Worm (Caenorhabditis elegans) whole organism, L1 larva: ENCODE data around the gene pho-1.

ENCODE experiments used
- C04F5.9 ChIP-seq: sonication (generic microtip); optimal IDR thresholded peaks from 2 replicates; lab custom pipeline; 2016; ENCODE audit warnings: missing genetic modification characterization, missing compliant biosample characterization
- C16A3.4 ChIP-seq: fragments of 150-350 bp; optimal IDR thresholded peaks from 2 replicates; lab custom pipeline; 2014; ENCODE audit warnings: missing biosample characterization, missing genetic modification characterization
- Y116A8C.19 ChIP-seq: sonication (generic microtip); optimal IDR thresholded peaks from 2 replicates; lab custom pipeline; 2016; ENCODE audit warnings: missing compliant biosample characterization, missing genetic modification characterization, borderline replicate concordance
- aly-2 ChIP-seq: fragments of 150-350 bp; optimal IDR thresholded peaks from 2 replicates; lab custom pipeline; 2014; ENCODE audit warnings: missing biosample characterization, missing genetic modification characterization
- ama-1 ChIP-seq: fragments of 150-350 bp; optimal IDR thresholded peaks from 2 replicates; lab custom pipeline; 2014
- blmp-1 ChIP-seq: fragments of 150-350 bp; optimal IDR thresholded peaks from 2 replicates; lab custom pipeline; 2014; ENCODE audit warnings: missing biosample characterization, missing genetic modification characterization
- ceh-88 ChIP-seq: fragments of 200-800 bp; sonication (Bioruptor generic); IDR thresholded peaks from 2 replicates; pipeline ENCODE4 v1.3.6; 2022; ENCODE audit warnings: missing genetic modification characterization, missing compliant biosample characterization
- ceh-90 ChIP-seq: sonication (generic microtip); optimal IDR thresholded peaks from 2 replicates; lab custom pipeline; 2016; ENCODE audit warnings: missing genetic modification characterization, missing compliant biosample characterization
- ces-1 ChIP-seq: fragments of 150-350 bp; optimal IDR thresholded peaks from 2 replicates; lab custom pipeline; 2014; ENCODE audit warnings: missing biosample characterization, missing genetic modification reagents, missing genetic modification characterization
- dpl-1 ChIP-seq, 3 experiments: fragments of 150-350 bp in 2 of 3; sonication (generic microtip) in 1 of 3; optimal IDR thresholded peaks; 2 replicates each; lab custom pipeline; 2014 to 2017; ENCODE audit warnings: missing biosample characterization in 3 of 3, missing genetic modification characterization in 3 of 3, missing genetic modification reagents in 3 of 3
- dsc-1 ChIP-seq: sonication (generic microtip); optimal IDR thresholded peaks from 2 replicates; lab custom pipeline; 2016; ENCODE audit warnings: mild to moderate bottlenecking, missing genetic modification characterization, missing compliant biosample characterization
- efl-1 ChIP-seq, 4 experiments: fragments of 150-350 bp; optimal IDR thresholded peaks in 3 of 4; peaks in 1 of 4; 1 replicate in 1 of 4; 2 replicates in 3 of 4; lab custom pipeline; 2014; ENCODE audit warnings: missing biosample characterization in 2 of 4, missing genetic modification characterization in 2 of 4, missing genetic modification reagents in 2 of 4
- efl-3 ChIP-seq: fragments of 200-800 bp; sonication (Bioruptor generic); optimal IDR thresholded peaks from 2 replicates; lab custom pipeline; 2018; ENCODE audit warnings: mild to moderate bottlenecking, missing genetic modification characterization, missing compliant biosample characterization
- elt-2 ChIP-seq: sonication (generic microtip); optimal IDR thresholded peaks from 2 replicates; lab custom pipeline; 2016; ENCODE audit warnings: missing genetic modification characterization, mild to moderate bottlenecking, inconsistent platforms, missing compliant biosample characterization, missing genetic modification reagents
- elt-3 ChIP-seq, 6 experiments: fragments of 150-350 bp in 1 of 6; sonication (generic microtip); optimal IDR thresholded peaks; 2 replicates each; lab custom pipeline; 2017 to 2018; ENCODE audit warnings: missing biosample characterization in 6 of 6, missing genetic modification characterization in 6 of 6, inconsistent platforms in 1 of 6
- ets-5 ChIP-seq: fragments of 200-800 bp; sonication (Bioruptor generic); IDR thresholded peaks from 2 replicates; pipeline ENCODE4 v1.3.6; 2022; ENCODE audit warnings: missing genetic modification characterization, missing compliant biosample characterization
- fos-1 ChIP-seq: fragments of 150-350 bp; optimal IDR thresholded peaks from 2 replicates; lab custom pipeline; 2014; ENCODE audit warnings: missing biosample characterization, missing genetic modification characterization
- grh-1 ChIP-seq: fragments of 200-800 bp; sonication (Bioruptor generic); IDR thresholded peaks from 2 replicates; pipeline ENCODE4 v1.3.6; 2022; ENCODE audit warnings: missing genetic modification reagents, missing genetic modification characterization, missing compliant biosample characterization
- hlh-4 ChIP-seq: sonication (generic microtip); optimal IDR thresholded peaks from 2 replicates; lab custom pipeline; 2016; ENCODE audit warnings: mild to moderate bottlenecking, missing genetic modification characterization, missing compliant biosample characterization
- hpl-2 ChIP-seq: fragments of 150-350 bp; optimal IDR thresholded peaks from 2 replicates; lab custom pipeline; 2014; ENCODE audit warnings: missing biosample characterization, missing genetic modification reagents, missing genetic modification characterization
- isw-1 ChIP-seq: fragments of 200-800 bp; sonication (Bioruptor generic); IDR thresholded peaks from 2 replicates; pipeline ENCODE4 v1.3.6; 2022; ENCODE audit warnings: missing genetic modification characterization, missing compliant biosample characterization
- jun-1 ChIP-seq: fragments of 150-350 bp; optimal IDR thresholded peaks from 2 replicates; lab custom pipeline; 2014; ENCODE audit warnings: missing biosample characterization, missing genetic modification reagents, missing genetic modification characterization
- lin-14 ChIP-seq: fragments of 200-800 bp; sonication (Bioruptor generic); optimal IDR thresholded peaks from 2 replicates; lab custom pipeline; 2018; ENCODE audit warnings: mild to moderate bottlenecking, missing genetic modification characterization, moderate library complexity, missing compliant biosample characterization
- lin-15B ChIP-seq: fragments of 150-350 bp; sonication (generic microtip); optimal IDR thresholded peaks from 3 replicates; lab custom pipeline; 2014; ENCODE audit warnings: missing biosample characterization, missing genetic modification characterization
- lin-35 ChIP-seq, 2 experiments: fragments of 150-350 bp; optimal IDR thresholded peaks; 2 replicates each; lab custom pipeline; 2014; ENCODE audit warnings: missing biosample characterization in 2 of 2, missing genetic modification characterization in 2 of 2, missing genetic modification reagents in 2 of 2
- lsy-2 ChIP-seq, 2 experiments: fragments of 150-350 bp; optimal IDR thresholded peaks; 2 replicates each; lab custom pipeline; 2014; ENCODE audit warnings: missing biosample characterization in 2 of 2, missing genetic modification characterization in 2 of 2
- mab-9 ChIP-seq: fragments of 200-800 bp; sonication (Bioruptor generic); IDR thresholded peaks from 2 replicates; pipeline ENCODE4 v1.3.6; 2022; ENCODE audit warnings: missing genetic modification reagents, missing genetic modification characterization, missing compliant biosample characterization
- mdl-1 ChIP-seq, 2 experiments: fragments of 150-350 bp; optimal IDR thresholded peaks; 2 replicates each; lab custom pipeline; 2014 to 2017; ENCODE audit warnings: missing biosample characterization in 2 of 2, missing genetic modification characterization in 2 of 2, inconsistent platforms in 1 of 2
- mep-1 ChIP-seq: fragments of 150-350 bp; optimal IDR thresholded peaks from 2 replicates; lab custom pipeline; 2014; ENCODE audit warnings: missing biosample characterization, missing genetic modification characterization
- nhr-19 ChIP-seq: fragments of 200-800 bp; sonication (Bioruptor generic); conservative IDR thresholded peaks from 2 replicates; pipeline ENCODE4 v1.3.6; 2022; ENCODE audit warnings: missing genetic modification characterization, missing compliant biosample characterization
- nhr-20 ChIP-seq: sonication (generic microtip); optimal IDR thresholded peaks from 2 replicates; lab custom pipeline; 2016; ENCODE audit warnings: mild to moderate bottlenecking, missing genetic modification characterization, missing compliant biosample characterization
- nhr-28 ChIP-seq: fragments of 150-350 bp; optimal IDR thresholded peaks from 2 replicates; lab custom pipeline; 2014; ENCODE audit warnings: missing biosample characterization, missing genetic modification characterization
- nhr-47 ChIP-seq: sonication (generic microtip); optimal IDR thresholded peaks from 2 replicates; lab custom pipeline; 2016; ENCODE audit warnings: mild to moderate bottlenecking, missing genetic modification characterization, moderate library complexity, missing compliant biosample characterization
- nhr-71 ChIP-seq: sonication (generic microtip); optimal IDR thresholded peaks from 2 replicates; lab custom pipeline; 2016; ENCODE audit warnings: mild to moderate bottlenecking, missing genetic modification characterization, moderate library complexity, missing compliant biosample characterization
- nhr-76 ChIP-seq: sonication (generic microtip); optimal IDR thresholded peaks from 2 replicates; lab custom pipeline; 2017; ENCODE audit warnings: missing biosample characterization, missing genetic modification characterization
- nhr-84 ChIP-seq: sonication (generic microtip); optimal IDR thresholded peaks from 2 replicates; lab custom pipeline; 2017; ENCODE audit warnings: missing biosample characterization, missing genetic modification characterization
- nhr-85 ChIP-seq: sonication (generic microtip); peaks from one replicate; lab custom pipeline; 2016; ENCODE audit warnings: missing genetic modification characterization, inconsistent platforms, missing compliant biosample characterization
- nhr-90 ChIP-seq: sonication (generic microtip); optimal IDR thresholded peaks from 2 replicates; lab custom pipeline; 2016; ENCODE audit warnings: mild to moderate bottlenecking, missing genetic modification characterization, missing compliant biosample characterization; ENCODE audit not compliant: poor library complexity
- pag-3 ChIP-seq: sonication (generic microtip); optimal IDR thresholded peaks from 2 replicates; lab custom pipeline; 2017; ENCODE audit warnings: missing genetic modification characterization, mild to moderate bottlenecking, missing compliant biosample characterization, antibody characterized with exemption, borderline replicate concordance; ENCODE audit not compliant: insufficient read depth
- pax-3 ChIP-seq: fragments of 200-800 bp; sonication (Bioruptor generic); optimal IDR thresholded peaks from 2 replicates; lab custom pipeline; 2018; ENCODE audit warnings: mild to moderate bottlenecking, missing genetic modification characterization, moderate library complexity, missing compliant biosample characterization
- pqm-1 ChIP-seq: sonication (generic microtip); optimal IDR thresholded peaks from 3 replicates; lab custom pipeline; 2017; ENCODE audit warnings: missing biosample characterization, missing genetic modification characterization
- snpc-4 ChIP-seq: fragments of 150-350 bp; optimal IDR thresholded peaks from 2 replicates; lab custom pipeline; 2014; ENCODE audit warnings: missing biosample characterization, missing genetic modification characterization
- snu-23 ChIP-seq: sonication (generic microtip); optimal IDR thresholded peaks from 2 replicates; lab custom pipeline; 2016; ENCODE audit warnings: missing genetic modification characterization, missing compliant biosample characterization
- sup-37 ChIP-seq: fragments of 200-800 bp; sonication (Bioruptor generic); optimal IDR thresholded peaks from 2 replicates; lab custom pipeline; 2018; ENCODE audit warnings: mild to moderate bottlenecking, missing genetic modification characterization, missing compliant biosample characterization
- tlp-1 ChIP-seq: fragments of 150-350 bp; optimal IDR thresholded peaks from 2 replicates; lab custom pipeline; 2014; ENCODE audit warnings: missing biosample characterization, missing genetic modification characterization
- unc-62 ChIP-seq: fragments of 150-350 bp; optimal IDR thresholded peaks from 2 replicates; lab custom pipeline; 2014; ENCODE audit warnings: missing biosample characterization, missing genetic modification reagents, missing genetic modification characterization
- unc-98 ChIP-seq: fragments of 200-800 bp; sonication (Bioruptor generic); IDR thresholded peaks from 2 replicates; pipeline ENCODE4 v1.3.6; 2022; ENCODE audit warnings: missing genetic modification characterization, missing compliant biosample characterization
- xbp-1 ChIP-seq: sonication (generic microtip); optimal IDR thresholded peaks from 2 replicates; lab custom pipeline; 2016; ENCODE audit warnings: missing genetic modification characterization, missing compliant biosample characterization
- ztf-4 ChIP-seq: fragments of 150-350 bp; optimal IDR thresholded peaks from 2 replicates; lab custom pipeline; 2014; ENCODE audit warnings: missing biosample characterization, missing genetic modification characterization

pho-1 gene

ce11 chrII:5282192-5282591 lies 46.5 kb upstream of the pho-1 start, which contains the start of gene pmt-1:
Gene pmt-1, minus strand, starts transcription at chrII:5282523.
- TF ChIP-seq lin-14 (GFP tag; lab: Kevin White, UChicago) (peak; percentile 44), nhr-90 (tag; lab: Kevin White, UChicago) (peak; percentile 38), lin-35 (GFP tag; optimal IDR thresholded peaks at IDR 0.05; lab: Kevin White, UChicago) (peak in 1 of 2 experiments; percentile 69), hlh-4 (tag; lab: Kevin White, UChicago) (no peak), dpl-1 (GFP tag; optimal IDR thresholded peaks at IDR 0.05; lab: Kevin White, UChicago) (peak in 1 of 3 experiments; percentile 4), fos-1 (tag; lab: Kevin White, UChicago) (no peak), mdl-1 (tag; optimal IDR thresholded peaks at IDR 0.05; lab: Kevin White, UChicago) (peak in 1 of 2 experiments; percentile 79), nhr-71 (tag; lab: Kevin White, UChicago) (peak; percentile 66), efl-1 (optimal IDR thresholded peaks at IDR 0.05; lab: Kevin White, UChicago) (no peak), efl-1 (GFP tag; optimal IDR thresholded peaks at IDR 0.05 in 1 of 2; lab: Kevin White, UChicago) (peak in 1 of 2 experiments; percentile 88), nhr-19 (GFP tag; lab: Robert Waterston, UW) (peak; percentile 36), unc-98 (no peak), elt-3 (tag; optimal IDR thresholded peaks at IDR 0.05; lab: Kevin White, UChicago) (peak in 2 of 6 experiments; percentile 43 to 80), grh-1 (0 out of 2 replicates have a peak, but pooled peaks have one; percentile 24), blmp-1 (tag; lab: Kevin White, UChicago) (peak; percentile 73), nhr-85 (peak; percentile 81), snu-23 (GFP tag; lab: Kevin White, UChicago) (peak; percentile 31), mep-1 (tag; lab: Kevin White, UChicago) (peak; percentile 31), pqm-1 (no peak), nhr-20 (tag; lab: Kevin White, UChicago) (peak; percentile 59), nhr-76 (tag; lab: Kevin White, UChicago) (no peak), efl-3 (GFP tag; lab: Kevin White, UChicago) (no peak), elt-2 (tag; lab: Kevin White, UChicago) (peak; percentile 63), C16A3.4 (tag; lab: Kevin White, UChicago) (peak; percentile 8)

ce11 chrII:5281137-5281536 lies 45.5 kb upstream of the pho-1 start:
- TF ChIP-seq efl-1 (optimal IDR thresholded peaks at IDR 0.05; lab: Kevin White, UChicago) (no peak), efl-1 (GFP tag; optimal IDR thresholded peaks at IDR 0.05 in 1 of 2; lab: Kevin White, UChicago) (peak in 1 of 2 experiments; percentile 89), lin-15B (tag; lab: Kevin White, UChicago) (no peak), lin-14 (GFP tag; lab: Kevin White, UChicago) (peak; percentile 10), mep-1 (tag; lab: Kevin White, UChicago) (no peak), ces-1 (GFP tag; lab: Kevin White, UChicago) (no peak), dsc-1 (tag; lab: Kevin White, UChicago) (no peak), nhr-90 (tag; lab: Kevin White, UChicago) (no peak), unc-62 (GFP tag; lab: Kevin White, UChicago) (no peak), nhr-47 (tag; lab: Kevin White, UChicago) (no peak), nhr-85 (peak; percentile 64), nhr-20 (tag; lab: Kevin White, UChicago) (peak; percentile 7), ceh-90 (tag; lab: Kevin White, UChicago) (no peak), elt-3 (tag; optimal IDR thresholded peaks at IDR 0.05; lab: Kevin White, UChicago) (peak in 1 of 6 experiments; percentile 15), nhr-28 (tag; lab: Kevin White, UChicago) (no peak), sup-37 (GFP tag; lab: Kevin White, UChicago) (no peak), grh-1 (peak; percentile 24; the same call in 1 of the 2 replicates), Y116A8C.19 (tag; lab: Kevin White, UChicago) (no peak), pag-3 (tag; lab: Kevin White, UChicago) (no peak), snu-23 (GFP tag; lab: Kevin White, UChicago) (no peak), lsy-2 (tag; optimal IDR thresholded peaks at IDR 0.05; lab: Kevin White, UChicago) (no peak), mab-9 (GFP tag; lab: Robert Waterston, UW) (no peak), jun-1 (tag; lab: Kevin White, UChicago) (peak; percentile 1), lin-35 (GFP tag; optimal IDR thresholded peaks at IDR 0.05; lab: Kevin White, UChicago) (peak in 1 of 2 experiments; percentile 29), snpc-4 (tag; lab: Kevin White, UChicago) (no peak), xbp-1 (no peak), ztf-4 (tag; lab: Kevin White, UChicago) (no peak), nhr-84 (tag; lab: Kevin White, UChicago) (no peak), pax-3 (tag; lab: Kevin White, UChicago) (no peak), isw-1 (GFP tag; lab: Robert Waterston, UW) (no peak), nhr-71 (tag; lab: Kevin White, UChicago) (peak; percentile 17), ama-1 (lab: Kevin White, UChicago) (no peak), aly-2 (no peak), ceh-88 (GFP tag; lab: Robert Waterston, UW) (no peak), tlp-1 (tag; lab: Kevin White, UChicago) (no peak), hpl-2 (GFP tag; lab: Kevin White, UChicago) (no peak), ets-5 (GFP tag; lab: Robert Waterston, UW) (no peak), C04F5.9 (tag; lab: Kevin White, UChicago) (no peak)
